Fruit fly (Drosophila melanogaster): ENCODE results near the gene Cad74A.

Gene Cad74A

dm6 chr3L:17404646-17405045 is 25.3 kb upstream of the Cad74A start:
- TF ChIP-seq Mnt (GFP tag; optimal IDR thresholded peaks at IDR 0.05) (no peak), Hr96 (GFP tag; optimal IDR thresholded peaks at IDR 0.05) (no peak), CG7045 (GFP tag; optimal IDR thresholded peaks at IDR 0.05) (no peak), CG14711 (tag; optimal IDR thresholded peaks at IDR 0.05) (no peak), CG11617 (GFP tag; optimal IDR thresholded peaks at IDR 0.05) (no peak), Clk (GFP tag; optimal IDR thresholded peaks at IDR 0.05) (no peak), ovo (GFP tag; optimal IDR thresholded peaks at IDR 0.05) (no peak), cic (GFP tag; optimal IDR thresholded peaks at IDR 0.05) (no peak), CG1620 (GFP tag; optimal IDR thresholded peaks at IDR 0.05) (no peak), bab1 (GFP tag; optimal IDR thresholded peaks at IDR 0.05) (no peak), CG12768 (GFP tag; optimal IDR thresholded peaks at IDR 0.05) (no peak), toe (GFP tag; optimal IDR thresholded peaks at IDR 0.05) (no peak), CG7101 (tag; optimal IDR thresholded peaks at IDR 0.05) (no peak)

DNA sequence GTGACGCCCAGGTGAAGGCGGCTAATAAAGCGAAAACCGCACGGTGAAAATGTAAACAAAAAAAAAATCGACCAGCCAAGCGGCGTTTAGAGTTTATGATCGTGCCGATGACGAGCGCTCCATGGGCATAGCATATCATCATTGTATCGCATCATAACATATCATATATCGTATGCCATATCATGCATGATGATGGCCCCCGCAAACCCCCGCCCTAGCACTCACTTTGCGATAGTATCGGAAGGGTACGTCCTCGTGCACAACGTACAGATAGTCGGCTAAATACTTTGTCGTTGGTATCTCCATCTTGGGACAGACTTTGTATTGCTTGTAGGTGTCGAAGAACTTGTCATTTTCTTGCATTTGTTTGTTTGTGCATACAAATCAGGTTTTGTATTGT is 23.9 kb upstream of the Cad74A start:
- TF ChIP-seq cnc (optimal IDR thresholded peaks at IDR 0.05) = no peak
- TF ChIP-seq Mnt (GFP tag; optimal IDR thresholded peaks at IDR 0.05) = no peak
- TF ChIP-seq toe (GFP tag; optimal IDR thresholded peaks at IDR 0.05) = no peak
- no peak for TF ChIP-seq CG12768 (GFP tag; optimal IDR thresholded peaks at IDR 0.05)
- TF ChIP-seq Hr96 (GFP tag; optimal IDR thresholded peaks at IDR 0.05) = no peak
- no peak for TF ChIP-seq CG7101 (tag; optimal IDR thresholded peaks at IDR 0.05)
- TF ChIP-seq bab1 (GFP tag; optimal IDR thresholded peaks at IDR 0.05) = no peak
- no peak for TF ChIP-seq Clk (GFP tag; optimal IDR thresholded peaks at IDR 0.05)
- TF ChIP-seq CG33017 (tag; optimal IDR thresholded peaks at IDR 0.05) = no peak
- TF ChIP-seq cic (GFP tag; optimal IDR thresholded peaks at IDR 0.05) = no peak
- TF ChIP-seq Crg-1 (GFP tag; optimal IDR thresholded peaks at IDR 0.05) = no peak
- TF ChIP-seq pad (GFP tag; optimal IDR thresholded peaks at IDR 0.05) = no peak
- TF ChIP-seq CG5204 (GFP tag; optimal IDR thresholded peaks at IDR 0.05) = no peak
- TF ChIP-seq CG14711 (tag; optimal IDR thresholded peaks at IDR 0.05) = no peak
- no peak for TF ChIP-seq tj (GFP tag; optimal IDR thresholded peaks at IDR 0.05)
- TF ChIP-seq CG11617 (GFP tag; optimal IDR thresholded peaks at IDR 0.05) = no peak
- no peak for TF ChIP-seq CG7045 (GFP tag; optimal IDR thresholded peaks at IDR 0.05)
- TF ChIP-seq ovo (GFP tag; optimal IDR thresholded peaks at IDR 0.05) = no peak
- TF ChIP-seq CG1620 (GFP tag; optimal IDR thresholded peaks at IDR 0.05) = no peak
- TF ChIP-seq kay (GFP tag; ENCODE audit: borderline replicate concordance) = no peak

dm6 chr3L:17402399-17402798 is 23.1 kb upstream of the Cad74A start:
- TF ChIP-seq tj (GFP tag; optimal IDR thresholded peaks at IDR 0.05) (no peak), cnc (optimal IDR thresholded peaks at IDR 0.05) (no peak), CG7101 (tag; optimal IDR thresholded peaks at IDR 0.05) (no peak), CG1620 (GFP tag; optimal IDR thresholded peaks at IDR 0.05) (no peak), Crg-1 (GFP tag; optimal IDR thresholded peaks at IDR 0.05) (no peak), kay (GFP tag; ENCODE audit: borderline replicate concordance) (no peak)

DNA sequence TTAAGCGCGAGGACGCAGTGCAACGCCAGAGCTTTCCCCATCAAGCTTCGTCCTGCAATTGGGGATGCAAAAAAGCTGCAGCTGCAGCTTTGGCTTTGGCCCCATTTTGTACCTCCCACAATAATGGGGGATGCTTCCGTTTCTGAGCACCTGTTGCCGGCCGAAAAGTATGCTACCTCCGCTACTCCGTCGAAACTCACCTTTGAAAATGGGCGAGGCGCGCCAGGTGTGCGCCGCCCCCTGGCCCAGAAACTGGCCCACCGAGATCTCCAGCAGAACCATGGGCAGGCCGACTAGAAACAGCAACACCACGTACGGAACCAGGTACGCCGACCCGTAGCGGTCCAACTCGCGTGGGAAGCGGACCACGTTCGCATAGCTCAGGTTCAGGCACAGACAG is 22.1 kb upstream of the Cad74A start:
- no peak for TF ChIP-seq ovo (GFP tag; optimal IDR thresholded peaks at IDR 0.05)
- no peak for TF ChIP-seq CG7045 (GFP tag; optimal IDR thresholded peaks at IDR 0.05)
- TF ChIP-seq tj (GFP tag; optimal IDR thresholded peaks at IDR 0.05) = no peak
- TF ChIP-seq CG7101 (tag; optimal IDR thresholded peaks at IDR 0.05) = no peak
- TF ChIP-seq Mnt (GFP tag; optimal IDR thresholded peaks at IDR 0.05) = no peak
- TF ChIP-seq Crg-1 (GFP tag; optimal IDR thresholded peaks at IDR 0.05) = no peak

DNA sequence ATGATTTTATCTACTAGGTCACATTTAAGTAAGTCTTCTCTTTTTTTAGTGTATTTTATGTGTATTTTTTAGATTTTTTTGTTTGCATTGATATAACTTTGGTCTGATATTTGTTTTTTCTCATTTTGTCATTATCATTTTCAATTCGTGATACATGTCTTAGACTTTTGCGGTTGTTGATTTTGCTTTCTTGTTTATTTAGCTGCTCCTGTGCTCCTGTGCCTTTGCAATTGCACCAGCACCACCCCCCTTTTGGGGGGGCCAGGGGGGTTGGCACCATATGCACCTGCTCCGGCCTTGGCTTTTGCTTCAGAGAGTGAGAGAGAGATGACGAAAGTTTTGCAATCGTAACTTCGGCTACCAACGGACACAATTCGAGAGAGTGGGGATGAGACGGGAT is 21.6 kb upstream of the Cad74A start:
- TF ChIP-seq ovo (GFP tag; optimal IDR thresholded peaks at IDR 0.05) = peak; percentile 11
- peak; percentile 37 for TF ChIP-seq CG1620 (GFP tag; optimal IDR thresholded peaks at IDR 0.05)
- no peak for TF ChIP-seq CG11617 (GFP tag; optimal IDR thresholded peaks at IDR 0.05)
- no peak for TF ChIP-seq kay (GFP tag; ENCODE audit: borderline replicate concordance)
- peak; percentile 16 for TF ChIP-seq CG33017 (tag; optimal IDR thresholded peaks at IDR 0.05)
- TF ChIP-seq Mnt (GFP tag; optimal IDR thresholded peaks at IDR 0.05) = peak; percentile 8
- peak; percentile 77 for TF ChIP-seq CG12768 (GFP tag; optimal IDR thresholded peaks at IDR 0.05)
- peak; percentile 68 for TF ChIP-seq CG5204 (GFP tag; optimal IDR thresholded peaks at IDR 0.05)
- TF ChIP-seq Crg-1 (GFP tag; optimal IDR thresholded peaks at IDR 0.05) = peak; percentile 71
- TF ChIP-seq cnc (optimal IDR thresholded peaks at IDR 0.05) = no peak
- peak; percentile 70 for TF ChIP-seq cic (GFP tag; optimal IDR thresholded peaks at IDR 0.05)
- peak; percentile 54 for TF ChIP-seq CG7101 (tag; optimal IDR thresholded peaks at IDR 0.05)
- TF ChIP-seq tj (GFP tag; optimal IDR thresholded peaks at IDR 0.05) = no peak
- TF ChIP-seq toe (GFP tag; optimal IDR thresholded peaks at IDR 0.05) = peak; percentile 47
- TF ChIP-seq Clk (GFP tag; optimal IDR thresholded peaks at IDR 0.05) = peak; percentile 55
- no peak for TF ChIP-seq bab1 (GFP tag; optimal IDR thresholded peaks at IDR 0.05)
- TF ChIP-seq Hr96 (GFP tag; optimal IDR thresholded peaks at IDR 0.05) = peak; percentile 34
- no peak for TF ChIP-seq CG14711 (tag; optimal IDR thresholded peaks at IDR 0.05)
- TF ChIP-seq CG7045 (GFP tag; optimal IDR thresholded peaks at IDR 0.05) = peak; percentile 91
- TF ChIP-seq pad (GFP tag; optimal IDR thresholded peaks at IDR 0.05) = peak; percentile 50

- TF ChIP-seq CG1620 (GFP tag; optimal IDR thresholded peaks at IDR 0.05) (no peak), Clk (GFP tag; optimal IDR thresholded peaks at IDR 0.05) (no peak), Crg-1 (GFP tag; optimal IDR thresholded peaks at IDR 0.05) (no peak), ovo (GFP tag; optimal IDR thresholded peaks at IDR 0.05) (no peak), CG7045 (GFP tag; optimal IDR thresholded peaks at IDR 0.05) (no peak), cnc (optimal IDR thresholded peaks at IDR 0.05) (no peak), CG33017 (tag; optimal IDR thresholded peaks at IDR 0.05) (no peak), bab1 (GFP tag; optimal IDR thresholded peaks at IDR 0.05) (no peak), CG7101 (tag; optimal IDR thresholded peaks at IDR 0.05) (no peak), kay (GFP tag; ENCODE audit: borderline replicate concordance) (no peak)
These were observed 19.7 kb upstream of the Cad74A start for dm6 chr3L:17399014-17399413.

Data from whole organism, adult.